Fruit fly (Drosophila melanogaster): ENCODE measurements around the gene PCNA2.

Gene PCNA2

DNA sequence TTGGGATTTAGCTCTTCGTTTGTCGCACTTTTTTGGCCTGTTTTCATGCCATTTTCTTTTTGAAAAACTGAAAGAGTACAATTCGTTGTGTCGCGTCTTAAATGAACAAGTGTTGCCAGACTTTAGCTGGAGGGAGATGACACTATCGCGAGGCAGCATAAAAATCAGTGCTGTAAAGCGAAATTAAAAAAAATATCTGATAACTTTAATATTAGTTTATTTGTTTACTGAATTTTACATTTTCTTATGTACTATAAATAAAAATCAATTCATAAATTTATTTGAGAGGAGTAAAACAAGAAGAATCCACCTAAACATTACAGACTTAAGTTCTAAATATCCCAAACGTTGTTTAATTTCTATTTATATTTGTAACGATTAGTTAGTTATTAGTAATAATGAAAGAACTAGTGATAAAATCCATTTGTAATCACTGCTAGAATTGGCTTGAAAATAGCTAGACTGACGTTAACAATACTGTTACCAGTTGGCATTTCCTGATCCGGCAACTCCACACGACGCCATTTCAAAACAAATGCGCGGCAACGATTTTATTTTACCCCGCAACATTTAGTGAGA, 6.5 kb downstream of the PCNA2 start, which contains the start of the genes spi and msb1l:
TSS of gene spi (minus strand) at position 129 of the 579 bp plus-strand sequence.
TSS of gene msb1l (plus strand) at position 515 of the 579 bp plus-strand sequence.
- TF ChIP-seq psq (optimal IDR thresholded peaks at IDR 0.05) (no peak), usp (GFP tag; optimal IDR thresholded peaks at IDR 0.05) (no peak), Dll (optimal IDR thresholded peaks at IDR 0.05) (no peak), EcR (GFP tag; optimal IDR thresholded peaks at IDR 0.05) (no peak), CG8478 (optimal IDR thresholded peaks at IDR 0.05) (no peak), pan (optimal IDR thresholded peaks at IDR 0.05) (no peak)

DNA sequence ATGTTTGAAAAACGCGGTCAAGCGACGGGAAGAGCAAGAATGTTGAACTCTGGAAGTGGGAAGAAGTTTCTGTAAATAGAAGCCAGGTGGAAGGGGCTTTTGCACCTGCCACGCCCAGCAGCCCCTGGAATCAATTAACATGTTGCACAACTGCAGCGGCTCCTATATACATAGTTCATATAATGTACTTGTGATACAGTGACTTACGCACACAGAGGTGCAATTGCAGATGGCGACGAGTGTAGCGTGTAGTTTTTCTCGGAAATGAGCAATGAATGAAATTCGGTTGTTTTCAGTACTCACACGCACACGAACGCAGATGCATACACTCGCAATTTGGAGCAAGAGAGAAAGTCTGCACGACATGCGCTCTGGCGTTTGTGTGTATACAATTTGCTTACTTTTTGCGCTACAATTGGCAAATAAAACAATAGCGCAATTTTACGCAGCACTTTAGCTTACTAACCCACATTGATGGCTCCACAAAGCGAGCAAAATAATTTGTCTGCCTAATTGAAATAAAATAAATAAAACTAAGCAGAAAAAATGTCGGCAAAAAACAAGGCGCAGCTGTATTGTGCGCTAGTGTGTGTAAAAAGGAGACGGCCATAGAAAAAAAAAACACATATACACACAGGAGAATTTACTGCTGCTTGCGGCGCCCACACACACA, 7.4 kb downstream of the PCNA2 start:
- TF ChIP-seq pan (optimal IDR thresholded peaks at IDR 0.05) (no peak), psq (optimal IDR thresholded peaks at IDR 0.05) (no peak), EcR (GFP tag; optimal IDR thresholded peaks at IDR 0.05) (no peak), usp (GFP tag; optimal IDR thresholded peaks at IDR 0.05) (no peak), Dll (optimal IDR thresholded peaks at IDR 0.05) (no peak), CG8478 (optimal IDR thresholded peaks at IDR 0.05) (peak; percentile 76)

DNA sequence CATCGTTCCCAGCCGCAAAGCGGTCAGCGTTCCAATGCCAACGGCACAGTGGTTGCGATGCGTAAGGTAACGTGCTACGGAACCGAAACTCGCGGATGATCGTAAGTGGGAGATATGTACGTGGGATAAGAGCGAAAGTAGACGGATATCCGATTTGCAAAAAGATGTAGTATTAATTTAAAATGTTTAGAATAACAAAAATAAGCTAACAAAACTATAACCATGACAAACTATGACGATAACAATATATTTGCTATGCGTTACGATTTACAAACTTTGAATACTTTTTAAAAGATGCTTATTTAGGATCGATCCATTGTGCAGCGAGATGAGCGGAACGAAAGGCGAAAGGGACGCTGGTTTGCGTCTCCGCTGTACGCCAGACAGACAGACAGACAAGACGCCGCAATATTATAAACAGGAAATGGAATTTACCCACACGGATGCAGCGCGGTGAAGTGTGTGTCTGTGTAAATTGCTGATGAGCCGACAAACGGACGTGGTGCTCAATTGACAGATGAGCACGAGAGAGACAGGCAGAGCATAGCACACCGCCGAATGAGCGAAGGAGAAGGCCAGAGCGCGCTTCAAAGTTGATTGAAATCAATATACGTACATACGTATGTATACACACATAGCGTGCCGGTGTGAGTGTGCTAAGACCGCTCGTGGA, 8.0 kb downstream of the PCNA2 start:
- TF ChIP-seq usp (GFP tag; optimal IDR thresholded peaks at IDR 0.05) (no peak), Dll (optimal IDR thresholded peaks at IDR 0.05) (peak; percentile 72), psq (optimal IDR thresholded peaks at IDR 0.05) (no peak)

DNA sequence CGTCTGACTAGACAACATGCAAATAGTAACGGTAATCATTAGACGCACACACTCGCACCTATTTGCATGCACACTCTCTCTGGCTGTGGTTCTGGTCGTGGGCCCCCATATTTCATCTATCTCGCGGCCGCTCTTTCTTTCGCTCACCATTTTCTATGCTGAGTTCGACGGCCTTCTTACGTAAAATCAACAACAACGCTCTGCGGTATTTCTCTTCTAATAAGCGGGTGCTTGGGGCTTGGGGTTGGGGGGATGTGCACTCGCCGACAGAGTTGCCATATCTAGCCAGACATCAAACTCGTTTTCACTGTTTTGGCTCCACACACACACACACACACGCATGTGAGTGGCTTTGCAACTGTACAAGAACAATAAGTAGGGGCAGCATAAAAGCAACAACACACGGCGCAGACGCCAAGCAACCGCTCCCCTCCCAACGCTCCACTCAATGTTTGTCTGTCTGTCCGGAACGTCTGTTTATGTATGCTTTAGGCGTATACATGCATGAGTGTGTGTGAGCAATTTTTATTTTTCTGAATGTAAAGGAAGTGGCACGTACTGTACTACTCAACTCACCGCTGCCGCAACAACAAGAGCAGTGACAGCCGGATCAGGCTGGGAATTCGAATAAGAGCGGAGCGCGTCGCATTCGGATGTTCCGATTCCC, 8.7 kb downstream of the PCNA2 start:
- TF ChIP-seq pan (optimal IDR thresholded peaks at IDR 0.05) = no peak
- TF ChIP-seq EcR (GFP tag; optimal IDR thresholded peaks at IDR 0.05) = peak in 1 of 2 experiments; percentile 92
- no peak for TF ChIP-seq usp (GFP tag; optimal IDR thresholded peaks at IDR 0.05)

DNA sequence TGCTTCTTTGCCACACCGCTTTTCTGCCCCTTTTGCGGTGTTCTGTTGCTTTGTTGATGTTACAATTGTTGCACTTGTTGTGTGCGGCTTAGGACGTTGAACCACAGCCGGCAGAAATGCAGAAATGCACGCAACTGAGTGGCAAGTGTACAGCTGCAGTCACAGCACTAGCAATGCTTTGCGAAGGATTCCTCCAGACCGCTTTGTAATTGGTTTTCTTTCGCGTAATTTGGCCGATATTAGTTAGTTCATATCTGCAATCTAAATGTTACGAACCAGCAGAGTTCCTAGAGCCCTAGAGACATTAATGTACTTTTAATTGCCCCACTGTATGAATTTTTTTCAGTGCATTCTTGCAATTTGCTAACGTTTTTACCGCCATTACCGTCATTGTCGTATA, 9.4 kb downstream of the PCNA2 start:
- TF ChIP-seq Dll (optimal IDR thresholded peaks at IDR 0.05) (no peak), EcR (GFP tag; optimal IDR thresholded peaks at IDR 0.05) (peak in 1 of 2 experiments; percentile 83)

DNA sequence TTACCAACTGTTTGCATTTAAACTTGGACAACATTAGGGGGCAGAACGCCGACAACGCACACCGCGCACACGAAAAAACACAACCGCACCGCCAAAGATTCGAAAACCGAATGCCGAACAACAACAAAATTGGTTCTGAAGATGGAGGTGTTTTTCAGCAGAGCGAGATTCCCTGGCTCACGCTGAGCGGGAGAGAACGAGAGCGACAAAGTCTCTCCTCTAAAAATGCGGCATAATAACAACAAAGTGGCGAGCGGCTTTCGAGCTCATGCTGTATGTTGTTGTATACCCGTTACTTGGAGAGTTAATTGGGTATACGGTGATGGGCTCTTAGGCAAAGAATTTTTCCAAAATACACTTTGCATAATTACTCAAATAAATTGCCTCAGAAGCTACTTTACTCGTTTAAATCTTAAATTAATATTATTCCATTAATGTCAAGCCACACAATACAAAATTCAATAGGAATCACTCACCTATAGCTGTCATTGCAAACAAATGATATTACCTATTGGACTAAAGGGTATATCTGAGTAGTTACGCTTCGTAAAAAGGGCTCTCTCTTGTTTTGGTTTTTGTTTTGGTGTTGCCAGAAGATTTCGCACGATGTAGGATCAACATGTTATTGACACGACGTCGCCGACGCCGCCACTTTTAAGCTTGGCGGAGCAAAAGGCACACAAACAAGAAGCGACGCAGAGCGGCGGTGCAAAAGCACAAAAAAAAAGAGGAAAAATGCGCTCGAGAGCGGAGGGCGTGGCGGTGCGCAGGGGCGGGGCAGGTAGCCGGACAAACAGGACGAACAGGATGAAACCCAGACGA, 11.1 kb downstream of the PCNA2 start:
- TF ChIP-seq usp (GFP tag; optimal IDR thresholded peaks at IDR 0.05) (no peak), CG8478 (optimal IDR thresholded peaks at IDR 0.05) (no peak), EcR (GFP tag; optimal IDR thresholded peaks at IDR 0.05) (peak in 1 of 2 experiments; percentile 67), Dll (optimal IDR thresholded peaks at IDR 0.05) (peak; percentile 60), pan (optimal IDR thresholded peaks at IDR 0.05) (peak; percentile 94), psq (optimal IDR thresholded peaks at IDR 0.05) (no peak)

DNA sequence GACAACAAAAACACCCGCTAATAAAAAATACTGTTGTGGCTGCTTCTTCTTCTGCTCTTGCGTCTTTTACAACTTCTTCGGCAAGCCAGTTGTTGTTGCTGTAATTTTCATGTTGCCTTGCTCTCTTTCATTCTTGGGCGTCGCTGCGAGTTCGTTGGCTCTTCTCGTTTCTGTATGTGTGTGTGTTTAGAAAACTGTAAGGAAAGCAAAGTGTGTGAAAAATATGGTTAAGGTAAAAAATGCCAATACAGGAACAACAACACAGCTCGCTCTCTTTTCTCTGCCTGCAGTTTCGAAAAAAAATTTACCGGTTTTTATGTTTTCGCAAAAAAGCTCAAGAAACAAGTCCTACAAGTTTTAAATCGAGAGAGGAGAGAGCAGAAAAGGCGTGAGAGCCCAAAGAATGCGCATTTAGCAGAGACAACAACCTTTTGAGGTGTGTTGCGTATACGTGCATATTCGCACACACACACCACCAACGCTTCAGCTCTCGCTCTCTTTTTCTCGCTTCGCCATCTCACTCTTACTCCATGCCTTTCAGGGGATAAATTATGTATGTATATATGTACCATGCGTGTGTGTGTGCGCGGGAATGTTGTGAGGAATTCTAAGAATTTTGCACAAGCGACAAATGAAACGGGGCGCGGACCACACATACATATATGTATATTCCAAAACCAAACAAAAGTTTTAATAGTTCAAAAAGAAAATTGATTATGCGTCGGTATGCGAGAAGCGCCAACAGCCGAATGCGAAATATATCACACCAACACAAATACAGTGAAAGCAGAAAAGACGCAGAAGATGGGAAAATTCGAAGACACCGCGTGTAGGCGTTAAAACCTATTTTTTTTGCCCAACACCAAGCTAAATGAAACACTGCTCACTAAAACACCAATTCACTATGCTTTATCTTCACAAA, 12.0 kb downstream of the PCNA2 start:
- TF ChIP-seq CG8478 (optimal IDR thresholded peaks at IDR 0.05) (peak; percentile 64), Dll (optimal IDR thresholded peaks at IDR 0.05) (no peak), psq (optimal IDR thresholded peaks at IDR 0.05) (no peak), pan (optimal IDR thresholded peaks at IDR 0.05) (no peak), usp (GFP tag; optimal IDR thresholded peaks at IDR 0.05) (no peak), EcR (GFP tag; optimal IDR thresholded peaks at IDR 0.05) (peak; percentile 39 to 84)

DNA sequence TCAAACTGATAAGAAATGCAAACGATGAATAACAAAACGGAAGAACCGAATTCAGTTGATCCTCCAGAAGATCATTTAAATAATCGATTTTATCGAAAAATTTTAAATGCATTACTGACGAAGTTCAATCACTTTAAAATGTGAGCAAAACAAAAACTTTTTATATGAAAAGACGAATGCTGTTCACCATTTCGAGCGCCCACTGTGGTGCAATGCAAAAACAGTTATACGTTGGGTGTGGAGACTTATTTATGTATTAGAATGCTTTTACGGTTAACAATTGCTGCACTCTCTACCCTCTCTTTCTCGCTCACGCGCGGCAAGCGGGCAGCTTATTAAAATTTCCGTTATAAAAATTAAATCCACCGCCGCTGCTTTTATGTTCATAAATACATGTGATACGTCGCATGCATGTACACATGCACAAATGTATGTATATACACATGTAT, 13.0 kb downstream of the PCNA2 start:
- TF ChIP-seq EcR (GFP tag; optimal IDR thresholded peaks at IDR 0.05) (no peak), CG8478 (optimal IDR thresholded peaks at IDR 0.05) (no peak)

DNA sequence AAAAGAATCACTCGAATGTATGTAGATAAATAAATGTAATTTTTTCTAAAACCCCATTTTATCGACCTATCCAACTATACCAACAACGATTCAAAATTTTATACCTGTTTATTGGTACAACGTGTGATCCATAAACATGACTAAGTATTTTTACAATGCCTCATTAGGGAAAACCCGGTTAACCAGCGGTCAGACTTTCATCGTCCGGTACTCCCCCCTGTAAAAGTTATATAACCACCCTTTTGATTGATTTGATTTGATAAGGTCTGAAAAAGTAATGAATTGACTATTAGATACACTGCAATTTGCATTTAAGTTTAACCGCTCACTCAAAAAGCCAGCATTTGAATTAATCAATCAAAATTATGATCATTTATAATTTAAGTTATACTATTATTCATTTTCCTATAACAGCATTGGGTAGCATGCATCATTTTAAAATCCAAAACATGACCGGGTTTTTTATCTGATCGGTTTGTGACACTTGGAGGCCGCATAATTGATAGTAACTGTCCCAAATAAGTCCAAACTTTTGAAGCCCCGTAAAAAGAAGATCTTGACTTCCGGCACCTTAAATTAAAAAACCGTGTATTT, 16.4 kb downstream of the PCNA2 start:
- no peak for TF ChIP-seq pan (optimal IDR thresholded peaks at IDR 0.05)
- no peak for TF ChIP-seq psq (optimal IDR thresholded peaks at IDR 0.05)
- no peak for TF ChIP-seq Dll (optimal IDR thresholded peaks at IDR 0.05)
- no peak for TF ChIP-seq EcR (GFP tag; optimal IDR thresholded peaks at IDR 0.05)
- no peak for TF ChIP-seq usp (GFP tag; optimal IDR thresholded peaks at IDR 0.05)
- no peak for TF ChIP-seq CG8478 (optimal IDR thresholded peaks at IDR 0.05)

DNA sequence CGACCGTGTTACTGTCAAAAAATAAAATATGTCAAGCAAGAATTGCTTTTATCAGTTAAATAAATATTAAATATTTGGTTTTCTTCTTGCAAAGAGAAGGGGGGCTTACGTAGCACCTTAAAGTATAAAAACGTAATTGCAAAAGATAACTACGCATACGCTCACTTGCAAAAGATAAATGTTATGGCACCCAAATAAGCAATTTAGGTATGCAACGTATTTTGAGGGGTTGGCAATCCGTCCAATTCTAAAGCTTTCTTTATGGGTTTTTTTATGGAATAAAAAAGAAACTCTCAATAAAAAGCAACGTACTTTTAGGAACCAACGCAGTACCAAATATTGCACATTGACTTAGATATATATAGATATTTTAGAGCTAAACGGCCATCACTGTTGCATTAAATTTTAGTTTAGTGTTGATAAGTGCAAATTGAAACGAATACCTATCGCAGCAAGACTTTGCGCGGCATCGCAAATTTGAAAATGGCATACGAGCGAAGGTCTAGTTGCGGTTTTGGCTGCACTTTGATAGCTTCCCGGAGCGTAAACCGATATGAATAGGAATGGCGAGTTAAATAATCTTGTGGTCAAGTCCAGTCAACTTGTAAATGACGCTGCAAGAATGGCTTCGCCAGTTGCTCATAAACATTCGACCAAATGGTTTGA, 18.4 kb downstream of the PCNA2 start, which contains the start of gene CG13077:
TSS of gene CG13077 (plus strand) at position 631 of the 666 bp plus-strand sequence.
- no peak for TF ChIP-seq Dll (optimal IDR thresholded peaks at IDR 0.05)
- no peak for TF ChIP-seq pan (optimal IDR thresholded peaks at IDR 0.05)
- no peak for TF ChIP-seq CG8478 (optimal IDR thresholded peaks at IDR 0.05)
- TF ChIP-seq usp (GFP tag; optimal IDR thresholded peaks at IDR 0.05) = no peak

Measured in whole organism.